Fruit fly (Drosophila melanogaster) whole organism, wandering third instar larva: Measurements from ENCODE around the gene cu.

ENCODE experiments used
- Abd-B ChIP-seq: fragments of >200 bp; optimal IDR thresholded peaks from 2 replicates; lab custom pipeline; 2017; ENCODE audit warnings: missing biosample characterization, missing genetic modification characterization
- CG32264 ChIP-seq: fragments of 200-800 bp; sonication (Bioruptor generic); optimal IDR thresholded peaks from 2 replicates; lab custom pipeline; 2016; ENCODE audit warnings: missing biosample characterization, missing genetic modification characterization
- CG9705 ChIP-seq: fragments of 200-800 bp; sonication (Bioruptor generic); optimal IDR thresholded peaks from 2 replicates; lab custom pipeline; 2018; ENCODE audit warnings: missing biosample characterization, mild to moderate bottlenecking, missing genetic modification characterization
- CrebA ChIP-seq: fragments of 200-800 bp; sonication (Bioruptor generic); optimal IDR thresholded peaks from 2 replicates; lab custom pipeline; 2016; ENCODE audit warnings: missing biosample characterization, mild to moderate bottlenecking, missing genetic modification characterization, borderline replicate concordance
- Dfd ChIP-seq: fragments of >200 bp; optimal IDR thresholded peaks from 2 replicates; lab custom pipeline; 2017; ENCODE audit warnings: missing biosample characterization, missing genetic modification characterization
- Dif ChIP-seq: fragments of 200-275, 200-300 bp; sonication (Bioruptor generic); optimal IDR thresholded peaks from 2 replicates; lab custom pipeline; 2018; ENCODE audit warnings: missing biosample characterization, missing genetic modification characterization; ENCODE audit not compliant: partially characterized antibody
- Hnf4 ChIP-seq: fragments of 200-800 bp; sonication (Bioruptor generic); optimal IDR thresholded peaks from 2 replicates; lab custom pipeline; 2016; ENCODE audit warnings: missing biosample characterization, mild to moderate bottlenecking, missing genetic modification characterization
- Hr78 ChIP-seq: fragments of >200 bp; optimal IDR thresholded peaks from 2 replicates; lab custom pipeline; 2017; ENCODE audit warnings: missing biosample characterization, missing genetic modification characterization
- Hr83 ChIP-seq: fragments of 200-300 bp; sonication (Bioruptor generic); optimal IDR thresholded peaks from 2 replicates; lab custom pipeline; 2016; ENCODE audit warnings: missing biosample characterization, mild to moderate bottlenecking, missing genetic modification characterization, moderate library complexity; ENCODE audit not compliant: poor library complexity, severe bottlenecking
- Jra ChIP-seq: sonication (Bioruptor generic); optimal IDR thresholded peaks from 2 replicates; lab custom pipeline; 2016; ENCODE audit warnings: missing biosample characterization, missing genetic modification characterization
- N ChIP-seq: fragments of >200 bp; optimal IDR thresholded peaks from 2 replicates; lab custom pipeline; 2018; ENCODE audit warnings: missing biosample characterization, missing external identifiers, missing genetic modification characterization
- OdsH ChIP-seq: fragments of 200-800 bp; sonication (Bioruptor generic); optimal IDR thresholded peaks from 2 replicates; lab custom pipeline; 2016; ENCODE audit warnings: missing biosample characterization, mild to moderate bottlenecking, missing genetic modification characterization
- Rel ChIP-seq, 2 experiments: fragments of 200-800 bp; sonication (Bioruptor generic) in 1 of 2; optimal IDR thresholded peaks; 2 replicates in 1 of 2; 3 replicates in 1 of 2; lab custom pipeline; 2016 to 2019; ENCODE audit warnings: mild to moderate bottlenecking in 2 of 2, missing biosample characterization in 2 of 2, missing genetic modification characterization in 2 of 2, moderate library complexity in 1 of 2
- Sp1 ChIP-seq: fragments of 200-800 bp; sonication (Bioruptor generic); optimal IDR thresholded peaks from 3 replicates; lab custom pipeline; 2019; ENCODE audit warnings: missing biosample characterization, mild to moderate bottlenecking, missing genetic modification characterization, moderate library complexity
- Vsx2 ChIP-seq: fragments of 200-300, 225-300 bp; sonication (Bioruptor generic); optimal IDR thresholded peaks from 2 replicates; lab custom pipeline; 2018; ENCODE audit warnings: missing biosample characterization, missing genetic modification characterization; ENCODE audit not compliant: partially characterized antibody
- br ChIP-seq: fragments of 200-800 bp; sonication (Bioruptor generic); optimal IDR thresholded peaks from 2 replicates; lab custom pipeline; 2016; ENCODE audit warnings: missing biosample characterization, missing genetic modification characterization
- brk ChIP-seq: fragments of 200-800 bp; sonication (Bioruptor generic); optimal IDR thresholded peaks from 2 replicates; lab custom pipeline; 2016; ENCODE audit warnings: missing biosample characterization, mild to moderate bottlenecking, missing genetic modification characterization
- dmrt93B ChIP-seq: fragments of 200-800 bp; sonication (Bioruptor generic); optimal IDR thresholded peaks from 2 replicates; lab custom pipeline; 2018; ENCODE audit warnings: missing biosample characterization, mild to moderate bottlenecking, missing genetic modification characterization
- dsf ChIP-seq: sonication (Bioruptor generic); optimal IDR thresholded peaks from 2 replicates; lab custom pipeline; 2016; ENCODE audit warnings: missing biosample characterization, missing genetic modification characterization, borderline replicate concordance
- ey ChIP-seq: fragments of 200-800 bp; sonication (Bioruptor generic); optimal IDR thresholded peaks from 2 replicates; lab custom pipeline; 2016; ENCODE audit warnings: missing biosample characterization, missing genetic modification characterization
- foxo ChIP-seq, 2 experiments: fragments of 200-800 bp; sonication (Bioruptor generic); optimal IDR thresholded peaks; 2 replicates in 1 of 2; 3 replicates in 1 of 2; lab custom pipeline; 2016 to 2017; ENCODE audit warnings: missing biosample characterization in 2 of 2, missing genetic modification characterization in 2 of 2
- jim ChIP-seq: fragments of 175-275, 200-325 bp; sonication (Bioruptor generic); optimal IDR thresholded peaks from 2 replicates; lab custom pipeline; 2016; ENCODE audit warnings: missing biosample characterization, mild to moderate bottlenecking, missing genetic modification characterization
- psq ChIP-seq: fragments of 200-800 bp; sonication (Bioruptor generic); optimal IDR thresholded peaks from 3 replicates; lab custom pipeline; 2017; ENCODE audit warnings: missing biosample characterization, mild to moderate bottlenecking, missing genetic modification characterization, moderate library complexity
- rgr ChIP-seq: fragments of 200-800 bp; sonication (Bioruptor generic); optimal IDR thresholded peaks from 3 replicates; lab custom pipeline; 2016; ENCODE audit warnings: missing biosample characterization, mild to moderate bottlenecking, missing genetic modification characterization
- sage ChIP-seq: fragments of 200-800 bp; sonication (Bioruptor generic); optimal IDR thresholded peaks from 2 replicates; lab custom pipeline; 2016; ENCODE audit warnings: missing biosample characterization, mild to moderate bottlenecking, missing genetic modification characterization
- sv ChIP-seq: fragments of 200-800 bp; sonication (Bioruptor generic); optimal IDR thresholded peaks from 3 replicates; lab custom pipeline; 2016; ENCODE audit warnings: missing biosample characterization, missing genetic modification characterization
- usp ChIP-seq: fragments of >200 bp; optimal IDR thresholded peaks from 2 replicates; lab custom pipeline; 2017; ENCODE audit warnings: missing biosample characterization, missing genetic modification characterization

The cu gene

dm6 chr3R:11243951-11244660 lies 46.7 kb downstream of the cu start, which contains the start of the genes CG17734 and CG5214 (continued):
- no peak for TF ChIP-seq brk (GFP tag; lab: Kevin White, UChicago)

dm6 chr3R:11245803-11246202 lies 48.4 kb downstream of the cu start:
- TF ChIP-seq dsf (GFP tag; lab: Kevin White, UChicago) (no peak), ey (GFP tag; lab: Kevin White, UChicago) (no peak), Rel (GFP tag; optimal IDR thresholded peaks at IDR 0.05; lab: Kevin White, UChicago) (no peak), Rel (tag; optimal IDR thresholded peaks at IDR 0.05; lab: Kevin White, UChicago) (no peak), psq (no peak), CG32264 (GFP tag; lab: Kevin White, UChicago) (no peak), jim (no peak), foxo (GFP tag; optimal IDR thresholded peaks at IDR 0.05; lab: Kevin White, UChicago) (no peak), Hr78 (GFP tag; lab: Kevin White, UChicago) (no peak)

DNA sequence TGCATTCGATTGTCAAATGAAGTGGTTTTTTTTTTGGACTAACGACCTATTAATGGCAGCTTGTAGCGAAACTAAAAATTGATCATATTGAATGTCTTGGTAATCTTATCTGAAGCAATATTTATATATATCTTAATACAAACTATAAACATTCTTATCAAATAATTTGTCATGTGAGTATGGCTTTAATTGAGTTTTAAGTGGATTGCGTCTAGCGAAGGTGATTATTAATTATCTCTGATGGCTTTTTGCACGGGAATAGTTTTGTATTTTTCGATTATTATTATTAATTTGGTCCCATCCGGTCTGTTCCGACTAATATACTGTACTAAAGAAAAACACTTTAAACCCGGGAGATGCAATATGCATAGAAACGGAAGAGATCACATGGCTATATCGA lies 49.5 kb downstream of the cu start:
- TF ChIP-seq sage (GFP tag; lab: Kevin White, UChicago) (no peak), sv (GFP tag; lab: Kevin White, UChicago) (no peak), Hr83 (no peak), OdsH (no peak), rgr (GFP tag; lab: Kevin White, UChicago) (no peak), dsf (GFP tag; lab: Kevin White, UChicago) (no peak), Vsx2 (no peak), usp (no peak), jim (no peak), br (GFP tag; lab: Kevin White, UChicago) (no peak), brk (GFP tag; lab: Kevin White, UChicago) (no peak), Jra (no peak), ey (GFP tag; lab: Kevin White, UChicago) (no peak), CrebA (no peak)

- TF ChIP-seq Sp1 (GFP tag; lab: Kevin White, UChicago) (no peak), Dfd (peak; percentile 66)
These were observed 56.4 kb downstream of the cu start for dm6 chr3R:11253768-11254167.

DNA sequence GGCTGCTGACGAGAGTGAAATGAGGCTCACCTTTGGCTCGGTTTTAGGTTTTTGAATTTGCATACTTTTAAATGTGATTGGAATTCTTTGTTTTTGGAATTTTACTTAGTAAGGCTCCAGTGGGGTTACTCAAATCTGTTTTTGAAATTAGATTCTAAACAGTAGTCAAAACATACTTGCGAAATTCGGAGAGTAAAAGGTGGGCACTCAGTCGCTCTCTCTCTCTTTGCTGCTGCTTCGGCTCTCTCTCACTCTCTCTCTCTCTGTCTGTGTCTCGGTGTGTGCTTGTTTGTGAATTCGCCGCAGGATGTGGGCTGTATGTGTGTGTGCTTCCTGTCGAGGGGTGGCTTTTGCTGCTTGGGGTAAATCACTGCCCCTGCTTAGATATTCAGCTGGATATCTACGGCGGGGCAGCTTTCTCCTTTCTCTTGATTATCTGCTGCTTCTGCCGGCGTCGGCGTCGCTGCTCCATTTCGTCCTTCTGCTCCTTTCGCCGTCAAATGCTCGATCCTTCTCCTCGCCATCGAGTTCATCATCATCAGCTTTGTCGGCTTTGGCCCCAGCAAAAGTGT lies 57.1 kb downstream of the cu start:
- no peak for TF ChIP-seq Dfd
- peak; percentile 24 for TF ChIP-seq Dif (GFP tag; lab: Kevin White, UChicago)

DNA sequence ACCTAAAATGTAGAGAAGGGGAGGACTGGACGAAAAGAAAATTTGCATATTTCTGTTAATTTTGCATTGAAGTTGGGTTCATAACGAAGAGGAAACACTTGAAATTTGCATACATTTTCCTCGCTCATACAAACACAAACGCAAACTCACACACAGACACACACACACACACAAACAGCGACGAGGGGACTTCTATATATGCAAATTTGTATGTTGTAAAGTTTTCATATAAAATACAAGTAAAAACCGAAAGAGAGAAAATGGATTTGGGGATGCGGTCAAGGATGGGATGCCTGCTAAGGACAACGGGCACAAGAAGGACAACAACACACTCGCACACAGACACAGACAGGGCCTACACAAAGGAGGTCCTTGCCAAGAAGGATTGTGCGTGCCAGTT lies 60.1 kb downstream of the cu start:
- TF ChIP-seq Abd-B (no peak), Sp1 (GFP tag; lab: Kevin White, UChicago) (no peak), N (no peak), CG9705 (no peak), Hr83 (no peak), Hnf4 (GFP tag; lab: Kevin White, UChicago) (no peak), Vsx2 (no peak), usp (no peak), CG32264 (GFP tag; lab: Kevin White, UChicago) (no peak), dmrt93B (GFP tag; lab: Kevin White, UChicago) (no peak)
- TF ChIP-seq, all 38 proteins: peak for 0
